Fruit fly (Drosophila melanogaster): Measurements from ENCODE around the gene CG32191.

Gene CG32191

dm6 chr3L:17814036-17814435 is 5.1 kb upstream of the CG32191 start, which contains the start of gene Cln3 (continued):
- TF ChIP-seq cwo (GFP tag; optimal IDR thresholded peaks at IDR 0.05) (peak; percentile 16), shn (GFP tag; optimal IDR thresholded peaks at IDR 0.05) (no peak), exex (tag; optimal IDR thresholded peaks at IDR 0.05) (peak; percentile 93), Hmr (GFP tag; optimal IDR thresholded peaks at IDR 0.05) (peak; percentile 27), stc (GFP tag; IDR thresholded peaks at IDR 0.05) (no peak), Mrtf (GFP tag; IDR thresholded peaks at IDR 0.05) (no peak), chinmo (GFP tag; IDR thresholded peaks at IDR 0.05; ENCODE audit: partially characterized antibody) (0 out of 4 replicates have a peak, but pooled peaks have one; percentile 10), CG15514 (GFP tag; optimal IDR thresholded peaks at IDR 0.05) (peak; percentile 10)

dm6 chr3L:17806357-17807025 is 2.5 kb downstream of the CG32191 start, which contains the start of gene CG32187:
Gene CG32187, minus strand, starts transcription at chr3L:17806365.
- no peak for TF ChIP-seq CG3838 (GFP tag; optimal IDR thresholded peaks at IDR 0.05)
- TF ChIP-seq toy (GFP tag; IDR thresholded peaks at IDR 0.05) = no peak
- peak; percentile 3 for TF ChIP-seq sens (GFP tag)
- no peak for TF ChIP-seq CG14667 (GFP tag; IDR thresholded peaks at IDR 0.05)
- no peak for TF ChIP-seq Neu2 (GFP tag; optimal IDR thresholded peaks at IDR 0.05; ENCODE audit: borderline replicate concordance)
- TF ChIP-seq CG8281 (tag; optimal IDR thresholded peaks at IDR 0.05) = no peak
- no peak for TF ChIP-seq CG10543 (GFP tag; optimal IDR thresholded peaks at IDR 0.05)
- TF ChIP-seq NC2α (GFP tag; optimal IDR thresholded peaks at IDR 0.05) = no peak
- no peak for TF ChIP-seq sd (tag; optimal IDR thresholded peaks at IDR 0.05)
- no peak for TF ChIP-seq Hsf (GFP tag; optimal IDR thresholded peaks at IDR 0.05)
- peak; percentile 74 for TF ChIP-seq Myb (GFP tag; optimal IDR thresholded peaks at IDR 0.05)
- TF ChIP-seq CG1792 (GFP tag; optimal IDR thresholded peaks at IDR 0.05) = no peak
- TF ChIP-seq Sox102F (GFP tag; optimal IDR thresholded peaks at IDR 0.05) = no peak
- no peak for TF ChIP-seq nmo (GFP tag; optimal IDR thresholded peaks at IDR 0.05)
- TF ChIP-seq crp (GFP tag; optimal IDR thresholded peaks at IDR 0.05) = peak in 1 of 2 experiments; percentile 59
- no peak for TF ChIP-seq bcd (GFP tag; optimal IDR thresholded peaks at IDR 0.05)
- TF ChIP-seq NFAT (GFP tag; IDR thresholded peaks at IDR 0.05) = no peak
- TF ChIP-seq Dp (GFP tag; optimal IDR thresholded peaks at IDR 0.05) = peak; percentile 15
- TF ChIP-seq CG9797 (GFP tag; optimal IDR thresholded peaks at IDR 0.05) = no peak
- TF ChIP-seq CTCF (GFP tag; optimal IDR thresholded peaks at IDR 0.05) = no peak
- no peak for TF ChIP-seq Oaz (GFP tag; IDR thresholded peaks at IDR 0.05)
- no peak for TF ChIP-seq CG4282 (GFP tag; optimal IDR thresholded peaks at IDR 0.05)
- no peak for TF ChIP-seq HLH3B (GFP tag; IDR thresholded peaks at IDR 0.05)
- TF ChIP-seq gcm (GFP tag; optimal IDR thresholded peaks at IDR 0.05) = no peak
- TF ChIP-seq CG6813 (GFP tag; optimal IDR thresholded peaks at IDR 0.05) = no peak
- peak; percentile 7 for TF ChIP-seq stwl (tag; optimal IDR thresholded peaks at IDR 0.05)
- no peak for TF ChIP-seq Bteb2 (GFP tag; optimal IDR thresholded peaks at IDR 0.05)
- TF ChIP-seq Pdp1 (GFP tag; optimal IDR thresholded peaks at IDR 0.05) = peak in 1 of 2 experiments; percentile 92
- peak; percentile 16 for TF ChIP-seq Ets65A (GFP tag)
- TF ChIP-seq Hand (GFP tag; optimal IDR thresholded peaks at IDR 0.05) = no peak
- TF ChIP-seq tap (tag; optimal IDR thresholded peaks at IDR 0.05) = no peak
- 0 out of 2 replicates have a peak, but pooled peaks have one; percentile 10 for TF ChIP-seq MBD-R2 (GFP tag; IDR thresholded peaks at IDR 0.05)

Data from whole organism, embryonic.